Fruit fly (Drosophila melanogaster) S2 (cell line): ENCODE measurements around the gene S6KL.

Experiments used
- CG8478 ChIP-seq: fragments of >200 bp; optimal IDR thresholded peaks from 2 replicates; lab custom pipeline; 2018
- CTCF ChIP-seq, 2 experiments: fragments of >200 bp; optimal IDR thresholded peaks; 2 replicates each; lab custom pipeline; 2018

S6KL gene

DNA sequence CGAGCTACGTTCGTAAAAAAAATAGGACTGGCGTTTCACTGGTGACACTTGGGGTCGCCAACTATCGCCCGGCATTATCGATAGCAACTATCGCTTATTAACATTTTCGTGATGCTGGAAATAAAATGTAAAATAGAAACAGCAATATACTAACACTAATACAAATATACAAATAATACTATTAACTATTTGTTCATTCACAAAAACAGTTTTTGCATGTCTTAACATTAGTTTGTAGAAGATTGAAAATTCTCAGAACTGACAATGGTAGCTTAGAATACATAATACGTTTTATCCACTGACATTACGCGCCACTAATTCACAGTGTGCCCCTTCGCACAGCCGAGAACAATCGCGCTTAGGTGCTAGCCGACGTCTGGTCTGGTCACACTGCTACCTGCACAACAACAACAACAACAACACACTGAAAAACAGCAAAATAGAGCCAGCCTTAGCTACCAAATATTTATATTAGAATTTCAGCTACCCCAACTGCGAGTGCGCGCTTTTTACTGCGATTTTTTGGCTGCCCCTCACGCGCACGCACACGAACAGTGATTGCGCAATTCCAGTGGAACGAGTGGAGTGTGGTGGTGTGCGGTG, at the start of gene S6KL, which contains the start of gene CG6961:
Gene S6KL (plus strand): TSS at position 322 of the 603 bp plus-strand sequence.
Gene CG6961 (minus strand): TSS at position 68 of the 603 bp plus-strand sequence.
- TF ChIP-seq CTCF (optimal IDR thresholded peaks at IDR 0.05; lab: Kevin White, UChicago) = no peak
- no peak for TF ChIP-seq CG8478 (lab: Kevin White, UChicago)

DNA sequence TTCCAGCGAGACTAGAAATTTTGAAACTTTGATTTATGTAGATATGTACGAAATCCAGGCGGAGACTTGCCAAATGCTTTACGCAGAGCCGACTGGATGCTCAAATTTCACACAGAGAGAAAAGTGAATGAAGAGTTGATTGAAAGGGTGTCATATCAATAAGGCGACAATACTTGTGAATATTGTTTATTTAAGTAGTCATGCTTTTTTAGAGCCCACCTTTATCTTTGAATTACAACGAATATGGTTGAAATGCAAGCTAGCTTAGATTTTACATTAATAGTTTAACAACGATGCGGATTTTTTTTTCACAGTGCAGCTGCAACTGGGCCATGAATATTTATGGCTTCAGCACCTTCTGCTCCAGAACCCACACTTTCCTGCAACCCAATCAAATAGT, 48.5 kb upstream of the S6KL start, which contains the start of gene CG6873:
Gene CG6873 (minus strand): TSS at position 101 of the 400 bp plus-strand sequence.
- TF ChIP-seq CTCF (optimal IDR thresholded peaks at IDR 0.05; lab: Kevin White, UChicago) (no peak), CG8478 (lab: Kevin White, UChicago) (no peak)

DNA sequence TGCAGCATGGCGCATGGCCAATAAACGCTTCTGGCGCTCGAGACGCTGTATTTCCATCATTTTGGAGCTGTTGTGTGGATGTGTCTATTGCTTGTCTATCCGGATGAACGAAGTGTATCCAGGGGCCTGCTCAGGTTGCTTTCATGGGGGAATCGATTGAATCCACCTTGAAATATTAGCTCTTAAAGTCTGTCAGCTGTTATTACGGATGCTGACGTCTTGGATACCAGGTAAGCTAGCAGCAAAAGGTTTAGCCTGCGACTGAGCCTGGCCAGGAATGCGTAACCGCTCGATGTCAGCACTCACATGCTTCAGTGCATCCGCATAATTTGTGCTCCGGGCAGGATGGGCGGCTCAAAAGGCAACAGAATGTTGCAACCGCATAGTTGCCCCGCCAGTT, 40.1 kb upstream of the S6KL start, which contains the start of gene CG12609:
Gene CG12609 (minus strand): TSS at position 101 of the 400 bp plus-strand sequence.
- TF ChIP-seq CTCF (optimal IDR thresholded peaks at IDR 0.05; lab: Kevin White, UChicago) (no peak), CG8478 (lab: Kevin White, UChicago) (no peak)

DNA sequence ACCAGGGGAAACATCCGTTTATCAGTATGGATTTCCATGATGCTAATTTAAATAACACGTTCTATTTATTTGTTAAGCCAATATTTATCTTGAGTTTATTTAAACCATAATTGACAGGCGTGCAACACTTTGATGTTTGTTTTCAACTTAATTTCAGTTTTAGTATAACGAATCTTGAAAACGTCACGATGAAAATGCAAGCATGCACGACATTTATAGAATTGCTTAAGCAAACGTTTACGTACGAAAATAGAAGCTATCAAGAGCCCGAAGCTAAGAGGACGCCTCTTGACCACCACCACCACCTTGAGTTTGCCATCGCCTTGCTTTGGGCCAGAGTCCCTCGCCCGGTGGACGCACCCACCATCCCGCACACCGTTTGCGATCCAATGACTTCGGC, 16.9 kb upstream of the S6KL start:
- TF ChIP-seq CTCF (optimal IDR thresholded peaks at IDR 0.05; lab: Kevin White, UChicago) = no peak

dm6 chrX:18771995-18772394, 16.3 kb upstream of the S6KL start:
- TF ChIP-seq CG8478 (lab: Kevin White, UChicago) (no peak), CTCF (optimal IDR thresholded peaks at IDR 0.05; lab: Kevin White, UChicago) (peak; percentile 13 to 40)

DNA sequence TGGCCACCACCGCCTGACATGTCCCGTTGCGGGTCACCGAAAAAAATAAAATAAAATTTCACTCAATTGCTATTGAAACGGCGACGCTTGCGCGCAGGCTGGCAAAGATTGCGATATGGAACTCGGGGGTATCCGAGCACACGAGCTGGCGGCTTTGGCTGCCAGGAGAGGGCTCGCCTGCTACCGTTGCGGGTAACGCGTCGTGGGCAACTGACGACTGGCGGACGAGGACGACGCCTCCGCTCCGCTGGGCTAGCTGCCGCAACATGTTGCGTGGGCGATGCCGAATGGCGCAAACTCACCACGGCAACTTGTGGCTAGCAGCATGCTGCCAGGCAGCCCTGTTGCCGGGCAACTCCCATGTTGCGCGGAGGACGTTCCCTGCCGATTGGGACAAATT, 14.4 kb upstream of the S6KL start, which contains the start of gene CCKLR-17D3:
Gene CCKLR-17D3 (minus strand): TSS at position 211 of the 400 bp plus-strand sequence.
- TF ChIP-seq CTCF (optimal IDR thresholded peaks at IDR 0.05; lab: Kevin White, UChicago) (no peak), CG8478 (lab: Kevin White, UChicago) (no peak)

- no peak for TF ChIP-seq CG8478 (lab: Kevin White, UChicago)
- peak; percentile 12 to 22 for TF ChIP-seq CTCF (optimal IDR thresholded peaks at IDR 0.05; lab: Kevin White, UChicago)
Measured at dm6 chrX:18774818-18775343, 13.4 kb upstream of the S6KL start, which contains the start of gene CG6891. Gene CG6891 (plus strand): TSS chrX:18775228.

DNA sequence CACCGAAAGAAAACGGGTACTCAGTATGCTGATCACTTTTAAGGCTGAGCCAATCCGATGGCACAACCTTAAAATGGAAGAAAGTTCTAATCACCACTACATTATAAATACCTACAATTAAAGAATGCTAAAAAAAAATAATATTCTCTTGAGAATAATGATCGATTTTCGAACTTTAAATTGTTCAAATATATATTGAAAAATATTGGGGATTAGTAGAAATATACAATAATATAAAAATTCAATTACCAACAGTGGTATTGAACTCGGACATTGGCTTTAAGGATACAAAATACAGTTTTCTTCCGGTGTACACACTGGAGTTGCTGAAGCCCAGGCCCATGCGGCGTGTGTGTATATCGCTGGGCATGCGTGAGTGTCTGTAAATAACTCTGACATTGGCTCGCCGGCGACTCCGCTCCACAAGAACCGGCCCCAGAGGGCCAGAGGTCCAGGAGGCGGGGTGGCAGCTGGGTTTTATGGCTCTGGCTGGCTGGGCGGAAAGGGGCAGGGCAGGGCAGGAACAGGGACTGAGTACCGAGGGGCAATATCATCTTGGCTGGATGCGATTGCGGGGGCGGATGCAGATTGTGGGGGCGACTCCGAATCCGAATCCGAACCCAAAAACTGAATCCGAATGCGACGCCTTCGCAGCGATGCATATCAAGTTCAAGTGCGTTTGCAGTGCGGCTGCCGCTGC, 12.3 kb upstream of the S6KL start:
- TF ChIP-seq CTCF (optimal IDR thresholded peaks at IDR 0.05; lab: Kevin White, UChicago) = no peak
- no peak for TF ChIP-seq CG8478 (lab: Kevin White, UChicago)

dm6 chrX:18776976-18777925, 11.0 kb upstream of the S6KL start:
- TF ChIP-seq CTCF (optimal IDR thresholded peaks at IDR 0.05; lab: Kevin White, UChicago) = no peak
- TF ChIP-seq CG8478 (lab: Kevin White, UChicago) = no peak

DNA sequence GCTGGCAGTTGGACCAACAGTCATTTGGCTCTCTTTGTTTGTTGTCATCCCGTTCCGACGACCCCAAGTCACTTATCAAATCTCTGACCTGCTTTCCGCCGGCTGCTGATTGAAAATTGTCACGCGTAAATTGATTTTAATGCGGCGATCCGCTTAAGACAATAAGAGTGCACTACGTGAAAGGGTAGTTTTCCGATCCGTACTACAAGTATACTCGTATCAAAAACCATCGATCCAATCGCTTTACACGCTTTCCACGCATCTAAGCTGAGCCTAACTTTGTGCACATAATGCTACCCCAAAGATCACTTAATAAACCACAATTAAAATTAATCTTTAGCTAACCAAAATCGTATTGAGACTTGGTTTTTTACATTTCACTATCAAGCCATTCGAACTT, 8.6 kb upstream of the S6KL start:
- TF ChIP-seq CTCF (optimal IDR thresholded peaks at IDR 0.05; lab: Kevin White, UChicago) (no peak), CG8478 (lab: Kevin White, UChicago) (no peak)

DNA sequence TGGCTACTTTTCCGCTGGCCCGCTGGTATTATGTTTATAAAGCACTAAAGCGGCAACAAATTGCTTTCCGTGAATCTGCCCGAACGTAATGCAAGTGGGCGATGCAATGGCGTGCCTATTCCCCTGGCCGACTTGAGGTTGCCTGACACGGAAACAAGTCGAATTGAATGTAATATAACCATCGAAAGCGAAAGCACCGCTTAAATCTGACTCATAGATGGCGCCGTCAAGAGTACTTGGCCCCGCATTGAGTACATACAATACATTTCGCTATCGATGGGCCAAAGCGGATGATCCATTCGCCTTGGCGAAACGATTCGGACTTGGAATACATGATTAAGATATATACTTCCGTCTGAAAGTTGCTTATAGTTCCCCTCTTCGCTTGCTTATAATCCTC, 8.0 kb upstream of the S6KL start:
- TF ChIP-seq CG8478 (lab: Kevin White, UChicago) = no peak
- peak; percentile 79 to 82 for TF ChIP-seq CTCF (optimal IDR thresholded peaks at IDR 0.05; lab: Kevin White, UChicago)

DNA sequence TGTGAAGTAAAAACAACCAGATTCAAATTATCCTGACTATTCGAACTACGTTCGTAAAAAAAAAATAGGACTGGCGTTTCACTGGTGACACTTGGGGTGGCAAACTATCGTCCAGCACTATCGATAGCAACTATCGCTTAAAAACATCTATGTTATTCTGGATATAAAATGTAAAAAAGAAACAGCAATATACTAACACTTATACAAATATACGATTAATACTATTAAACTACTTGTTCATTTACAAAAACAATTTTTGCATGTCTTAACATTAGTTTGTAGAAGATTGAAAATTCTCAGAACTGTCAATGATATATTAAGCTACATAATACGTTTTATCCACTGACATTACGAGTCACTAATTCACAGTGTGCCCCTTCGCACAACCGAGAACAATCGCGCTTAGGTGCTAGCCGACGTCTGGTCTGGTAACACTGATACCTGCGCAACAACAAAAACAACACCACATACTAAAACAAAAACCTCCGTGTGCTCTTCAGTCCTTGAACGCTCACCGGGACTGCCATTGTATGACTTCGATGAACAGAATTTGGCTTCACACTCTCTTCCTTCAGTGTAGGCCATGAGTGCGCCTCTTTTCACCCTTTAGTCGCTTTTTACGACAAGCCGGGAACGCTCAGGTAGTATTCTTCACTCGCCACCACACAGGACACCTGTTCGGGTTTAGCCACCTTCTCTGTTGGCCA, 4.7 kb upstream of the S6KL start, which contains the start of gene CG18259:
Gene CG18259 (minus strand): TSS at position 78 of the 707 bp plus-strand sequence.
- TF ChIP-seq CTCF (optimal IDR thresholded peaks at IDR 0.05; lab: Kevin White, UChicago) = no peak
- TF ChIP-seq CG8478 (lab: Kevin White, UChicago) = no peak
